Worm (Caenorhabditis elegans) whole organism, L4/young adult: ENCODE measurements around the gene spsb-2.

Source experiments
- W03F9.2 ChIP-seq: fragments of 150-350 bp; optimal IDR thresholded peaks from 2 replicates; lab custom pipeline; 2014; ENCODE audit warnings: missing biosample characterization, missing genetic modification characterization
- him-1 ChIP-seq: sonication (generic microtip); optimal IDR thresholded peaks from 2 replicates; lab custom pipeline; 2016; ENCODE audit warnings: missing genotype, missing genetic modification reagents, missing genetic modification characterization, missing compliant biosample characterization

DNA sequence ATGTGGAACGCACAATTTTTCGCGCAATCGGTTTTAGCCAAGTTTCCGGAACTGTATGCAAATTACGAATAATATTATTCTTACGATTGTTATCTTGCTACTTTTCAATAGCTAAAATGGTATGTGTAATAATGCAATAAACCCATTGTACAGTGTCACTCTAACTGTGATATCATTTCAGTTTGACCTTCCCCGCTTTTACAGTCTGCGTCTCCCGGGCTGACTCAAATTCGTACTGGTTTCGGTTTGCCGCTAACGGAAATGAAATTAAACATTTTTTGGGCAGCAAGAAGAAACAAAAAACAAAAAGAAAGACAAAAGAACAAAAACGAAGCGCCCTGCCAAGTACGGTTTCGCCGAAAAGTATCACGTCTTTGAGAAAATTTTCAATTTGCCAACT is 36.3 kb downstream of the spsb-2 start:
- TF ChIP-seq him-1 (tag; lab: Kevin White, UChicago) (no peak), W03F9.2 (tag; lab: Kevin White, UChicago) (no peak)
